Worm (Caenorhabditis elegans) whole organism, late embryonic: ENCODE data around the gene Y40H7A.10.

Source experiments
- C08G9.2 ChIP-seq: sonication (generic microtip); optimal IDR thresholded peaks from 2 replicates; lab custom pipeline; 2016; ENCODE audit warnings: mild to moderate bottlenecking, missing genetic modification characterization, moderate library complexity, missing compliant biosample characterization
- ama-1 ChIP-seq: fragments of 150-350 bp; optimal IDR thresholded peaks from 2 replicates; lab custom pipeline; 2014
- dve-1 ChIP-seq: sonication (generic microtip); optimal IDR thresholded peaks from 2 replicates; lab custom pipeline; 2017; ENCODE audit warnings: antibody characterized with exemption, mild to moderate bottlenecking, missing genetic modification characterization, missing compliant biosample characterization
- ets-4 ChIP-seq: sonication (generic microtip); optimal IDR thresholded peaks from 2 replicates; lab custom pipeline; 2016; ENCODE audit warnings: missing genetic modification characterization, missing compliant biosample characterization
- fkh-10 ChIP-seq: fragments of 150-350 bp; optimal IDR thresholded peaks from 2 replicates; lab custom pipeline; 2014; ENCODE audit warnings: missing biosample characterization, missing genetic modification reagents, missing genetic modification characterization
- hlh-15 ChIP-seq: sonication (generic microtip); optimal IDR thresholded peaks from 2 replicates; lab custom pipeline; 2016; ENCODE audit warnings: missing genetic modification characterization, missing compliant biosample characterization
- nhr-11 ChIP-seq: fragments of 150-350 bp; optimal IDR thresholded peaks from 2 replicates; lab custom pipeline; 2014; ENCODE audit warnings: missing biosample characterization, missing genetic modification characterization
- npax-4 ChIP-seq: sonication (generic microtip); optimal IDR thresholded peaks from 2 replicates; lab custom pipeline; 2016; ENCODE audit warnings: missing genetic modification characterization, missing compliant biosample characterization
- sox-4 ChIP-seq: sonication (generic microtip); optimal IDR thresholded peaks from 2 replicates; lab custom pipeline; 2017; ENCODE audit warnings: mild to moderate bottlenecking, missing genetic modification characterization, inconsistent platforms, missing compliant biosample characterization

ce11 chrIV:15234272-15234671, 18.9 kb upstream of the Y40H7A.10 start:
- TF ChIP-seq ets-4 (tag; lab: Kevin White, UChicago), result no peak
- TF ChIP-seq sox-4 (tag; lab: Kevin White, UChicago), result no peak
- no peak for TF ChIP-seq nhr-11 (tag; lab: Kevin White, UChicago)
- TF ChIP-seq hlh-15 (tag; lab: Kevin White, UChicago), result no peak
- no peak for TF ChIP-seq fkh-10 (GFP tag; lab: Kevin White, UChicago)
- TF ChIP-seq dve-1, result no peak
- TF ChIP-seq C08G9.2 (tag; lab: Kevin White, UChicago), result no peak
- no peak for TF ChIP-seq npax-4 (tag; lab: Kevin White, UChicago)
- no peak for TF ChIP-seq ama-1
